Fruit fly (Drosophila melanogaster) whole organism, prepupa: ENCODE results near the gene Iris.

Experiments used
- CG10631 ChIP-seq: fragments of 200-800 bp; sonication (Bioruptor generic); optimal IDR thresholded peaks from 2 replicates; lab custom pipeline; 2016; ENCODE audit warnings: missing biosample characterization, missing genetic modification characterization
- CG10669 ChIP-seq: fragments of 200-800 bp; sonication (Bioruptor generic); optimal IDR thresholded peaks from 3 replicates; lab custom pipeline; 2018; ENCODE audit warnings: missing biosample characterization, mild to moderate bottlenecking, missing genetic modification characterization, moderate library complexity
- CG11294 ChIP-seq: fragments of 200-800 bp; sonication (Bioruptor generic); IDR thresholded peaks from 2 replicates; pipeline ENCODE4 v1.3.6; 2022; ENCODE audit warnings: missing biosample characterization, missing genetic modification characterization
- CG11762 ChIP-seq: fragments of 200-800 bp; sonication (Bioruptor generic); optimal IDR thresholded peaks from 3 replicates; lab custom pipeline; 2016; ENCODE audit warnings: missing biosample characterization, missing genetic modification characterization; ENCODE audit not compliant: insufficient read depth
- CG11902 ChIP-seq: fragments of 200-800 bp; sonication (Bioruptor generic); optimal IDR thresholded peaks from 3 replicates; lab custom pipeline; 2016; ENCODE audit warnings: missing biosample characterization, missing genetic modification characterization
- CG15336 ChIP-seq: fragments of 200-800 bp; sonication (Bioruptor generic); IDR thresholded peaks from 2 replicates; pipeline ENCODE4 v1.3.6; 2022; ENCODE audit warnings: missing biosample characterization, missing genetic modification characterization
- CG16779 ChIP-seq: fragments of 200-800 bp; sonication (Bioruptor generic); optimal IDR thresholded peaks from 3 replicates; lab custom pipeline; 2017; ENCODE audit warnings: missing biosample characterization, mild to moderate bottlenecking, missing genetic modification characterization
- CG3032 ChIP-seq: fragments of 200-800 bp; optimal IDR thresholded peaks from 2 replicates; lab custom pipeline; 2019; ENCODE audit warnings: missing biosample characterization, mild to moderate bottlenecking, missing genetic modification characterization, moderate library complexity
- CG31627 ChIP-seq: fragments of 200-800 bp; sonication (Bioruptor generic); optimal IDR thresholded peaks from 3 replicates; lab custom pipeline; 2016; ENCODE audit warnings: missing biosample characterization, missing genetic modification characterization
- CG32006 ChIP-seq: fragments of 200-800 bp; sonication (Bioruptor generic); optimal IDR thresholded peaks from 3 replicates; lab custom pipeline; 2017; ENCODE audit warnings: missing biosample characterization, mild to moderate bottlenecking, missing genetic modification characterization
- CG34406 ChIP-seq: fragments of 200-800 bp; sonication (Bioruptor generic); optimal IDR thresholded peaks from 3 replicates; lab custom pipeline; 2016; ENCODE audit warnings: missing biosample characterization, missing genetic modification characterization
- CG3919 ChIP-seq: fragments of 200-800 bp; sonication (Bioruptor generic); optimal IDR thresholded peaks from 3 replicates; lab custom pipeline; 2016; ENCODE audit warnings: missing biosample characterization, missing genetic modification characterization
- CG4318 ChIP-seq: fragments of 200-800 bp; sonication (Bioruptor generic); optimal IDR thresholded peaks from 3 replicates; lab custom pipeline; 2017; ENCODE audit warnings: missing biosample characterization, mild to moderate bottlenecking, missing genetic modification characterization
- CG6163 ChIP-seq: fragments of 200-800 bp; sonication (Bioruptor generic); IDR thresholded peaks from 3 replicates; pipeline ENCODE4 v1.3.6; 2022; ENCODE audit warnings: missing biosample characterization, missing genetic modification characterization
- CG6276 ChIP-seq: fragments of 200-800 bp; sonication (Bioruptor generic); optimal IDR thresholded peaks from 2 replicates; lab custom pipeline; 2017; ENCODE audit warnings: missing biosample characterization, mild to moderate bottlenecking, missing genetic modification characterization
- CG6792 ChIP-seq: fragments of 200-800 bp; sonication (Bioruptor generic); optimal IDR thresholded peaks from 3 replicates; lab custom pipeline; 2016; ENCODE audit warnings: missing biosample characterization, missing genetic modification characterization
- CG6854 ChIP-seq: fragments of 200-800 bp; sonication (Bioruptor generic); optimal IDR thresholded peaks from 2 replicates; lab custom pipeline; 2017; ENCODE audit warnings: missing biosample characterization, mild to moderate bottlenecking, missing genetic modification characterization
- CG8119 ChIP-seq: fragments of 200-800 bp; sonication (Bioruptor generic); IDR thresholded peaks from 3 replicates; pipeline ENCODE4 v1.3.6; 2022; ENCODE audit warnings: missing biosample characterization, missing genetic modification characterization
- CG8319 ChIP-seq: fragments of 200-800 bp; sonication (Bioruptor generic); optimal IDR thresholded peaks from 3 replicates; lab custom pipeline; 2016; ENCODE audit warnings: missing biosample characterization, missing genetic modification characterization
- CG9139 ChIP-seq: fragments of 200-800 bp; sonication (Bioruptor generic); optimal IDR thresholded peaks from 3 replicates; lab custom pipeline; 2017; ENCODE audit warnings: missing biosample characterization, mild to moderate bottlenecking, missing genetic modification characterization
- Eip75B ChIP-seq: fragments of 200-800 bp; sonication (Bioruptor generic); optimal IDR thresholded peaks from 3 replicates; lab custom pipeline; 2016; ENCODE audit warnings: missing biosample characterization, missing genetic modification characterization
- Eip93F ChIP-seq: fragments of 200-800 bp; sonication (Bioruptor generic); optimal IDR thresholded peaks from 2 replicates; lab custom pipeline; 2016; ENCODE audit warnings: missing biosample characterization, mild to moderate bottlenecking, missing genetic modification characterization
- Ets21C ChIP-seq: fragments of 200-800 bp; sonication (Bioruptor generic); optimal IDR thresholded peaks from 3 replicates; lab custom pipeline; 2016; ENCODE audit warnings: missing biosample characterization, missing genetic modification characterization
- Ets96B ChIP-seq: fragments of 200-800 bp; optimal IDR thresholded peaks from 2 replicates; lab custom pipeline; 2019; ENCODE audit warnings: missing biosample characterization, mild to moderate bottlenecking, missing genetic modification characterization, moderate library complexity
- Gug ChIP-seq: fragments of 200-800 bp; sonication (Bioruptor generic); IDR thresholded peaks from 2 replicates; pipeline ENCODE4 v1.3.6; 2022; ENCODE audit warnings: missing biosample characterization, missing genetic modification characterization
- Hr38 ChIP-seq: sonication (Bioruptor generic); optimal IDR thresholded peaks from 2 replicates; lab custom pipeline; 2016; ENCODE audit warnings: missing biosample characterization, missing genetic modification characterization
- Hr39 ChIP-seq: fragments of 200-800 bp; sonication (Bioruptor generic); optimal IDR thresholded peaks from 2 replicates; lab custom pipeline; 2016; ENCODE audit warnings: missing biosample characterization, missing genetic modification characterization
- Hr4 ChIP-seq: fragments of 200-800 bp; sonication (Bioruptor generic); optimal IDR thresholded peaks from 3 replicates; lab custom pipeline; 2016; ENCODE audit warnings: missing biosample characterization, missing genetic modification characterization
- Lpt ChIP-seq: fragments of 200-800 bp; sonication (Bioruptor generic); optimal IDR thresholded peaks from 3 replicates; lab custom pipeline; 2016; ENCODE audit warnings: missing biosample characterization, missing genetic modification characterization
- Met ChIP-seq: fragments of 200-800 bp; sonication (Bioruptor generic); optimal IDR thresholded peaks from 3 replicates; lab custom pipeline; 2016; ENCODE audit warnings: missing biosample characterization, missing genetic modification characterization
- OdsH ChIP-seq: fragments of 200-800 bp; sonication (Bioruptor generic); optimal IDR thresholded peaks from 3 replicates; lab custom pipeline; 2016; ENCODE audit warnings: missing biosample characterization, missing genetic modification characterization
- Smox ChIP-seq: fragments of 200-800 bp; sonication (Bioruptor generic); optimal IDR thresholded peaks from 3 replicates; lab custom pipeline; 2016; ENCODE audit warnings: missing biosample characterization, missing genetic modification characterization
- Sox102F ChIP-seq: fragments of 200-800 bp; sonication (Bioruptor generic); optimal IDR thresholded peaks from 2 replicates; lab custom pipeline; 2016; ENCODE audit warnings: missing biosample characterization, mild to moderate bottlenecking, missing genetic modification characterization
- Sox14 ChIP-seq: fragments of 200-800 bp; sonication (Bioruptor generic); optimal IDR thresholded peaks from 3 replicates; lab custom pipeline; 2016; ENCODE audit warnings: missing biosample characterization, missing genetic modification characterization
- Sox15 ChIP-seq: fragments of 200-800 bp; sonication (Bioruptor generic); optimal IDR thresholded peaks from 3 replicates; lab custom pipeline; 2016; ENCODE audit warnings: missing biosample characterization, missing genetic modification characterization
- acj6 ChIP-seq: fragments of 200-800 bp; sonication (Bioruptor generic); optimal IDR thresholded peaks from 3 replicates; lab custom pipeline; 2016; ENCODE audit warnings: missing biosample characterization, missing genetic modification characterization
- cyc ChIP-seq: fragments of 200-800 bp; sonication (Bioruptor generic); optimal IDR thresholded peaks from 3 replicates; lab custom pipeline; 2016; ENCODE audit warnings: missing biosample characterization, missing genetic modification characterization
- dac ChIP-seq: fragments of 200-800 bp; sonication (Bioruptor generic); optimal IDR thresholded peaks from 2 replicates; lab custom pipeline; 2017; ENCODE audit warnings: missing biosample characterization, mild to moderate bottlenecking, missing genetic modification characterization
- eg ChIP-seq: fragments of 200-800 bp; sonication (Bioruptor generic); IDR thresholded peaks from 3 replicates; pipeline ENCODE4 v1.3.6; 2022; ENCODE audit warnings: missing biosample characterization, missing genetic modification characterization
- esn ChIP-seq: fragments of 200-800 bp; sonication (Bioruptor generic); optimal IDR thresholded peaks from 2 replicates; lab custom pipeline; 2016; ENCODE audit warnings: missing biosample characterization, mild to moderate bottlenecking, missing genetic modification characterization, moderate library complexity
- fd85E ChIP-seq: fragments of 200-800 bp; sonication (Bioruptor generic); optimal IDR thresholded peaks from 3 replicates; lab custom pipeline; 2016; ENCODE audit warnings: missing biosample characterization, missing genetic modification characterization
- fkh ChIP-seq: fragments of 200-800 bp; sonication (Bioruptor generic); optimal IDR thresholded peaks from 3 replicates; lab custom pipeline; 2017; ENCODE audit warnings: missing biosample characterization, mild to moderate bottlenecking, missing genetic modification characterization, moderate library complexity
- salr ChIP-seq, 2 experiments: fragments of 200-800 bp; sonication (Bioruptor generic); optimal IDR thresholded peaks; 3 replicates each; lab custom pipeline; 2016 to 2018; ENCODE audit warnings: missing biosample characterization in 2 of 2, missing genetic modification characterization in 2 of 2, mild to moderate bottlenecking in 1 of 2
- svp ChIP-seq: fragments of 200-800 bp; sonication (Bioruptor generic); peaks from one replicate; lab custom pipeline; 2016; ENCODE audit warnings: missing biosample characterization, missing genetic modification characterization
- topi ChIP-seq: fragments of 200-800 bp; sonication (Bioruptor generic); optimal IDR thresholded peaks from 3 replicates; lab custom pipeline; 2016; ENCODE audit warnings: missing biosample characterization, missing genetic modification characterization
- vri ChIP-seq: fragments of 200-800 bp; sonication (Bioruptor generic); optimal IDR thresholded peaks from 3 replicates; lab custom pipeline; 2016; ENCODE audit warnings: missing biosample characterization, mild to moderate bottlenecking, missing genetic modification characterization

Gene Iris

dm6 chr2L:1134011-1134743, at the start of gene Iris, which contains the start of gene CG4577:
Gene Iris, minus strand, starts transcription at chr2L:1134098.
Gene CG4577, plus strand, starts transcription at chr2L:1134693.
- TF ChIP-seq Smox (GFP tag; lab: Kevin White, UChicago) (no peak), Hr4 (GFP tag; lab: Kevin White, UChicago) (no peak), Sox15 (GFP tag; lab: Kevin White, UChicago) (no peak), dac (GFP tag; lab: Kevin White, UChicago) (no peak), CG16779 (tag; lab: Kevin White, UChicago) (peak; percentile 2)

dm6 chr2L:1177522-1177921, 43.6 kb upstream of the Iris start, which contains the start of gene CG4896:
Gene CG4896, plus strand, starts transcription at chr2L:1177690.
- TF ChIP-seq CG11902 (GFP tag; lab: Kevin White, UChicago) (no peak), CG15336 (peak; percentile 16; the same call in 1 of the 2 replicates), CG8119 (0 out of 3 replicates have a peak, but pooled peaks have one; percentile 13), esn (peak; percentile 22), eg (peak; percentile 33; the same call in 1 of the 3 replicates)
- TF ChIP-seq, all 60 proteins: peak for 4

dm6 chr2L:1172704-1173107, 38.8 kb upstream of the Iris start, which contains the start of the genes Charon and CG4887:
Gene Charon, minus strand, starts transcription at chr2L:1172805.
Gene CG4887, plus strand, starts transcription at chr2L:1173009.
- TF ChIP-seq Sox14 (GFP tag; lab: Kevin White, UChicago) (no peak), fd85E (GFP tag; lab: Kevin White, UChicago) (no peak), CG10669 (GFP tag; lab: Kevin White, UChicago) (no peak), CG9139 (GFP tag; lab: Kevin White, UChicago) (no peak), Sox102F (GFP tag; lab: Kevin White, UChicago) (no peak), Ets21C (GFP tag; lab: Kevin White, UChicago) (no peak), CG4318 (GFP tag; lab: Kevin White, UChicago) (no peak), salr (GFP tag; optimal IDR thresholded peaks at IDR 0.05; lab: Kevin White, UChicago) (peak in 1 of 2 experiments; percentile 29), CG31627 (GFP tag; lab: Kevin White, UChicago) (peak; percentile 92), Eip75B (no peak), Hr39 (GFP tag; lab: Kevin White, UChicago) (peak; percentile 89), CG15336 (peak; percentile 41; the same call in 1 of the 2 replicates), CG11762 (GFP tag; lab: Kevin White, UChicago) (peak; percentile 50), Lpt (GFP tag; lab: Kevin White, UChicago) (peak; percentile 35), esn (peak; percentile 90), eg (peak; percentile 64; the same call in 2 of the 3 replicates), CG6792 (GFP tag; lab: Kevin White, UChicago) (peak; percentile 74), CG11294 (peak; percentile 66; the same call in 1 of the 2 replicates), CG11902 (GFP tag; lab: Kevin White, UChicago) (peak; percentile 75), CG34406 (GFP tag; lab: Kevin White, UChicago) (no peak), CG16779 (tag; lab: Kevin White, UChicago) (no peak), CG3032 (tag; lab: Kevin White, UChicago) (peak; percentile 78), Gug (GFP tag; lab: Robert Waterston, UW) (peak; percentile 76), Ets96B (tag; lab: Kevin White, UChicago) (peak; percentile 58), fkh (GFP tag; lab: Kevin White, UChicago) (no peak), CG6854 (peak; percentile 31), acj6 (GFP tag; lab: Kevin White, UChicago) (no peak), vri (no peak), CG8319 (GFP tag; lab: Kevin White, UChicago) (peak; percentile 64), CG6163 (GFP tag; lab: Robert Waterston, UW) (peak; percentile 50; the same call in 2 of the 3 replicates), CG6276 (no peak), CG32006 (GFP tag; lab: Kevin White, UChicago) (no peak), svp (no peak), CG3919 (GFP tag; lab: Kevin White, UChicago) (no peak), cyc (GFP tag; lab: Kevin White, UChicago) (peak; percentile 87), Met (GFP tag; lab: Kevin White, UChicago) (no peak), topi (GFP tag; lab: Kevin White, UChicago) (peak; percentile 83), CG8119 (peak; percentile 37; the same call in 2 of the 3 replicates), Hr38 (GFP tag; lab: Kevin White, UChicago) (peak; percentile 25), Eip93F (GFP tag; lab: Kevin White, UChicago) (no peak), CG10631 (GFP tag; lab: Kevin White, UChicago) (no peak), OdsH (GFP tag; lab: Kevin White, UChicago) (no peak)
